Fruit fly (Drosophila melanogaster) whole organism, embryonic: ENCODE data around the gene GstD5.
A peak's percentile ranks its signal among the peaks of the same experiment; 100 is the strongest.

Experiments
- CG14860 ChIP-seq: fragments of 200-800 bp; sonication (Bioruptor generic); IDR thresholded peaks from 3 replicates; pipeline ENCODE4 v1.3.6; 2022; ENCODE audit warnings: missing biosample characterization, missing genetic modification characterization; ENCODE audit not compliant: partially characterized antibody
- CG2202 ChIP-seq: fragments of 200-800 bp; sonication (Bioruptor generic); optimal IDR thresholded peaks from 2 replicates; lab custom pipeline; 2018; ENCODE audit warnings: missing biosample characterization, mild to moderate bottlenecking, missing genetic modification characterization
- CG3065 ChIP-seq: fragments of 200-800 bp; sonication (Bioruptor generic); optimal IDR thresholded peaks from 2 replicates; lab custom pipeline; 2016; ENCODE audit warnings: missing biosample characterization, missing genetic modification characterization
- CG31365 ChIP-seq: fragments of 200-800 bp; sonication (Bioruptor generic); optimal IDR thresholded peaks from 2 replicates; lab custom pipeline; 2018; ENCODE audit warnings: missing biosample characterization, mild to moderate bottlenecking, missing genetic modification characterization
- CG3163 ChIP-seq: fragments of 200-800 bp; sonication (Bioruptor generic); optimal IDR thresholded peaks from 3 replicates; lab custom pipeline; 2016; ENCODE audit warnings: missing biosample characterization, missing genetic modification characterization
- CG34224 ChIP-seq: fragments of 200-800 bp; sonication (Bioruptor generic); IDR thresholded peaks from 3 replicates; pipeline ENCODE4 v1.3.6; 2022; ENCODE audit warnings: missing biosample characterization, missing genetic modification characterization; ENCODE audit not compliant: partially characterized antibody
- CG34422 ChIP-seq: fragments of 200-800 bp; sonication (Bioruptor generic); IDR thresholded peaks from 3 replicates; pipeline ENCODE4 v1.3.6; 2022; ENCODE audit warnings: missing biosample characterization, missing genetic modification characterization
- CG6813 ChIP-seq: fragments of 200-800 bp; sonication (Bioruptor generic); optimal IDR thresholded peaks from 2 replicates; lab custom pipeline; 2017; ENCODE audit warnings: missing biosample characterization, missing genetic modification characterization, mild to moderate bottlenecking, moderate library complexity, missing genetic modification reagents
- Camta ChIP-seq: fragments of 200-800 bp; sonication (Bioruptor generic); optimal IDR thresholded peaks from 2 replicates; lab custom pipeline; 2016; ENCODE audit warnings: missing biosample characterization, missing genetic modification characterization
- Dad ChIP-seq: fragments of 200-800 bp; sonication (Bioruptor generic); optimal IDR thresholded peaks from 3 replicates; lab custom pipeline; 2016; ENCODE audit warnings: missing biosample characterization, missing genetic modification characterization
- Dp ChIP-seq: fragments of 200-800 bp; sonication (Bioruptor generic); optimal IDR thresholded peaks from 2 replicates; lab custom pipeline; 2018; ENCODE audit warnings: missing biosample characterization, mild to moderate bottlenecking, missing genetic modification characterization, moderate library complexity
- Ets65A ChIP-seq: fragments of 200-800 bp; sonication (Bioruptor generic); peaks from one replicate; lab custom pipeline; 2016; ENCODE audit warnings: missing biosample characterization, missing genetic modification characterization
- H15 ChIP-seq: fragments of 200-800 bp; sonication (Bioruptor generic); IDR thresholded peaks from 3 replicates; pipeline ENCODE4 v1.3.6; 2022; ENCODE audit warnings: missing biosample characterization, missing genetic modification characterization
- HmgZ ChIP-seq: fragments of 200-800 bp; sonication (Bioruptor generic); optimal IDR thresholded peaks from 2 replicates; lab custom pipeline; 2018; ENCODE audit warnings: missing biosample characterization, mild to moderate bottlenecking, missing genetic modification characterization
- Hmx ChIP-seq: fragments of 200-800 bp; sonication (Bioruptor generic); optimal IDR thresholded peaks from 2 replicates; lab custom pipeline; 2016; ENCODE audit warnings: missing biosample characterization, missing genetic modification characterization
- Hr51 ChIP-seq, 2 experiments: fragments of 200-800 bp; sonication (Bioruptor generic); optimal IDR thresholded peaks; 2 replicates in 1 of 2; 3 replicates in 1 of 2; lab custom pipeline; 2016 to 2018; ENCODE audit warnings: missing biosample characterization in 2 of 2, missing genetic modification characterization in 2 of 2, mild to moderate bottlenecking in 1 of 2, moderate library complexity in 1 of 2
- PHDP ChIP-seq: fragments of 200-800 bp; sonication (Bioruptor generic); optimal IDR thresholded peaks from 3 replicates; lab custom pipeline; 2018; ENCODE audit warnings: missing biosample characterization, mild to moderate bottlenecking, missing genetic modification characterization, moderate library complexity
- Scr ChIP-seq: fragments of 200-800 bp; sonication (Bioruptor generic); IDR thresholded peaks from 2 replicates; pipeline ENCODE4 v1.3.6; 2022; ENCODE audit warnings: missing biosample characterization, missing genetic modification characterization; ENCODE audit not compliant: partially characterized antibody
- Ssrp ChIP-seq: fragments of 200-800 bp; sonication (Bioruptor generic); optimal IDR thresholded peaks from 2 replicates; lab custom pipeline; 2018; ENCODE audit warnings: missing biosample characterization, mild to moderate bottlenecking, missing genetic modification characterization, moderate library complexity
- Trl ChIP-seq, 3 experiments: fragments of >200 bp in 2 of 3; fragments of 200-800 bp in 1 of 3; sonication (Bioruptor generic) in 1 of 3; optimal IDR thresholded peaks; 2 replicates in 1 of 3; 3 replicates in 2 of 3; lab custom pipeline; 2016 to 2017; ENCODE audit warnings: missing biosample characterization in 1 of 3, missing genetic modification characterization in 1 of 3
- Xbp1 ChIP-seq: fragments of 200-800 bp; sonication (Bioruptor generic); optimal IDR thresholded peaks from 3 replicates; lab custom pipeline; 2016; ENCODE audit warnings: missing biosample characterization, mild to moderate bottlenecking, missing genetic modification characterization
- amos ChIP-seq: fragments of 200-800 bp; sonication (Bioruptor generic); IDR thresholded peaks from 2 replicates; pipeline ENCODE4 v1.3.6; 2022; ENCODE audit warnings: missing biosample characterization, missing genetic modification characterization; ENCODE audit not compliant: partially characterized antibody
- ap ChIP-seq: fragments of 200-800 bp; sonication (Bioruptor generic); IDR thresholded peaks from 2 replicates; pipeline ENCODE4 v1.3.6; 2022; ENCODE audit warnings: missing biosample characterization, missing genetic modification characterization
- cad ChIP-seq: fragments of >200 bp; optimal IDR thresholded peaks from 2 replicates; lab custom pipeline; 2017; ENCODE audit warnings: missing biosample characterization, missing genetic modification characterization
- chinmo ChIP-seq: fragments of 200-800 bp; sonication (Bioruptor generic); IDR thresholded peaks from 4 replicates; pipeline ENCODE4 v1.3.6; 2022; ENCODE audit warnings: missing biosample characterization, missing genetic modification characterization; ENCODE audit not compliant: partially characterized antibody
- chm ChIP-seq: fragments of 200-800 bp; sonication (Bioruptor generic); IDR thresholded peaks from 2 replicates; pipeline ENCODE4 v1.3.6; 2022; ENCODE audit warnings: missing biosample characterization, missing genetic modification characterization
- corto ChIP-seq: fragments of 200-800 bp; sonication (Bioruptor generic); optimal IDR thresholded peaks from 2 replicates; lab custom pipeline; 2016; ENCODE audit warnings: missing biosample characterization, mild to moderate bottlenecking, missing genetic modification characterization, moderate library complexity
- crc ChIP-seq: fragments of 200-800 bp; sonication (Bioruptor generic); optimal IDR thresholded peaks from 2 replicates; lab custom pipeline; 2016; ENCODE audit warnings: missing biosample characterization, missing genetic modification characterization
- emc ChIP-seq: fragments of 200-800 bp; sonication (Bioruptor generic); optimal IDR thresholded peaks from 2 replicates; lab custom pipeline; 2016; ENCODE audit warnings: missing biosample characterization, missing genetic modification characterization
- exex ChIP-seq: fragments of 200-800 bp; sonication (Bioruptor generic); optimal IDR thresholded peaks from 4 replicates; lab custom pipeline; 2018; ENCODE audit warnings: missing biosample characterization, mild to moderate bottlenecking, missing genetic modification characterization, moderate library complexity
- fru ChIP-seq: fragments of >200 bp; optimal IDR thresholded peaks from 2 replicates; lab custom pipeline; 2017
- ftz-f1 ChIP-seq: fragments of 200-800 bp; sonication (Bioruptor generic); optimal IDR thresholded peaks from 2 replicates; lab custom pipeline; 2016; ENCODE audit warnings: missing biosample characterization, missing genetic modification characterization
- grn ChIP-seq: fragments of 200-800 bp; sonication (Bioruptor generic); optimal IDR thresholded peaks from 3 replicates; lab custom pipeline; 2017; ENCODE audit warnings: missing biosample characterization, missing genetic modification characterization
- ham ChIP-seq: fragments of 200-800 bp; sonication (Bioruptor generic); IDR thresholded peaks from 2 replicates; pipeline ENCODE4 v1.3.6; 2022; ENCODE audit warnings: missing biosample characterization, missing genetic modification characterization
- jigr1 ChIP-seq: fragments of 200-800 bp; sonication (Bioruptor generic); IDR thresholded peaks from 3 replicates; pipeline ENCODE4 v1.3.6; 2022; ENCODE audit warnings: missing biosample characterization, missing genetic modification characterization
- maf-S ChIP-seq: fragments of 200-800 bp; sonication (Bioruptor generic); optimal IDR thresholded peaks from 2 replicates; lab custom pipeline; 2016; ENCODE audit warnings: missing biosample characterization, missing genetic modification characterization
- odd ChIP-seq: fragments of 200-800 bp; sonication (Bioruptor generic); optimal IDR thresholded peaks from 2 replicates; lab custom pipeline; 2017; ENCODE audit warnings: missing biosample characterization, mild to moderate bottlenecking, missing genetic modification characterization
- pb ChIP-seq: fragments of 200-800 bp; sonication (Bioruptor generic); optimal IDR thresholded peaks from 3 replicates; lab custom pipeline; 2016; ENCODE audit warnings: missing biosample characterization, missing genetic modification characterization
- ro ChIP-seq: fragments of 200-800 bp; sonication (Bioruptor generic); IDR thresholded peaks from 2 replicates; pipeline ENCODE4 v1.3.6; 2022; ENCODE audit warnings: missing biosample characterization, missing genetic modification characterization
- run ChIP-seq: fragments of 200-800 bp; sonication (Bioruptor generic); optimal IDR thresholded peaks from 3 replicates; lab custom pipeline; 2018; ENCODE audit warnings: missing biosample characterization, mild to moderate bottlenecking, missing genetic modification characterization
- sd ChIP-seq: fragments of 200-800 bp; sonication (Bioruptor generic); optimal IDR thresholded peaks from 3 replicates; lab custom pipeline; 2018; ENCODE audit warnings: missing biosample characterization, mild to moderate bottlenecking, missing genetic modification characterization, moderate library complexity
- slou ChIP-seq: fragments of 200-800 bp; sonication (Bioruptor generic); optimal IDR thresholded peaks from 3 replicates; lab custom pipeline; 2016; ENCODE audit warnings: missing biosample characterization, missing genetic modification characterization
- tgo ChIP-seq: fragments of 200-800 bp; sonication (Bioruptor generic); IDR thresholded peaks from 3 replicates; pipeline ENCODE4 v1.3.6; 2022; ENCODE audit warnings: missing biosample characterization, missing genetic modification characterization
- yki ChIP-seq: fragments of >200 bp; optimal IDR thresholded peaks from 3 replicates; lab custom pipeline; 2018
- zen ChIP-seq: fragments of 200-800 bp; sonication (Bioruptor generic); optimal IDR thresholded peaks from 3 replicates; lab custom pipeline; 2018; ENCODE audit warnings: missing biosample characterization, mild to moderate bottlenecking, missing genetic modification characterization, moderate library complexity

GstD5 gene

dm6 chr3R:12370643-12370995, 4.9 kb upstream of the GstD5 start (continued):
- TF ChIP-seq Scr, result no peak
- TF ChIP-seq Hmx, result no peak
- no peak for TF ChIP-seq yki (lab: Kevin White, UChicago)
- TF ChIP-seq grn (GFP tag; lab: Kevin White, UChicago), result no peak
- no peak for TF ChIP-seq CG2202 (tag; lab: Kevin White, UChicago)
- no peak for TF ChIP-seq cad (GFP tag; lab: Kevin White, UChicago)
- no peak for TF ChIP-seq odd (GFP tag; lab: Kevin White, UChicago)
- TF ChIP-seq CG3163 (GFP tag; lab: Kevin White, UChicago), result peak; percentile 94
- TF ChIP-seq chinmo (GFP tag; lab: Robert Waterston, UW), result 0 out of 4 replicates have a peak, but pooled peaks have one; percentile 68
- peak; percentile 92 for TF ChIP-seq sd (tag; lab: Kevin White, UChicago)
- TF ChIP-seq ftz-f1 (GFP tag; lab: Kevin White, UChicago), result no peak
- no peak for TF ChIP-seq crc (GFP tag; lab: Kevin White, UChicago)
- TF ChIP-seq HmgZ, result no peak
- peak; percentile 10; the same call in 1 of the 3 replicates for TF ChIP-seq CG34422 (GFP tag; lab: Robert Waterston, UW)
- TF ChIP-seq CG34224 (GFP tag; lab: Robert Waterston, UW), result no peak
- TF ChIP-seq PHDP (tag; lab: Kevin White, UChicago), result no peak
- no peak for TF ChIP-seq amos (GFP tag; lab: Robert Waterston, UW)
- TF ChIP-seq Camta (GFP tag; lab: Kevin White, UChicago), result no peak
- no peak for TF ChIP-seq Ssrp (tag; lab: Kevin White, UChicago)
- no peak for TF ChIP-seq CG14860 (GFP tag; lab: Robert Waterston, UW)
- TF ChIP-seq Dp (GFP tag; lab: Kevin White, UChicago), result no peak
- TF ChIP-seq zen (tag; lab: Kevin White, UChicago), result no peak
- TF ChIP-seq CG31365 (tag; lab: Kevin White, UChicago), result no peak
- TF ChIP-seq corto (GFP tag; lab: Kevin White, UChicago), result peak; percentile 66
- no peak for TF ChIP-seq jigr1 (GFP tag; lab: Robert Waterston, UW)
- TF ChIP-seq Dad (GFP tag; lab: Kevin White, UChicago), result no peak
- no peak for TF ChIP-seq ham (GFP tag; lab: Robert Waterston, UW)
- peak; percentile 53 to 72 for TF ChIP-seq Trl (optimal IDR thresholded peaks at IDR 0.05; lab: Kevin White, UChicago)
- no peak for TF ChIP-seq Trl (GFP tag; optimal IDR thresholded peaks at IDR 0.05; lab: Kevin White, UChicago)
- no peak for TF ChIP-seq Ets65A (GFP tag; lab: Kevin White, UChicago)
- peak; percentile 27; the same call in 1 of the 2 replicates for TF ChIP-seq chm (GFP tag; lab: Robert Waterston, UW)
- no peak for TF ChIP-seq emc
- no peak for TF ChIP-seq Xbp1 (GFP tag; lab: Kevin White, UChicago)
- TF ChIP-seq, all 482 proteins: peak for 15

dm6 chr3R:12371671-12372070, 3.9 kb upstream of the GstD5 start, which contains the start of gene GstD2:
TSS of gene GstD2 (plus strand) at chr3R:12371971.
- TF ChIP-seq CG6813 (GFP tag; lab: Kevin White, UChicago) (no peak), ro (GFP tag; lab: Robert Waterston, UW) (no peak), run (no peak), pb (no peak), tgo (no peak), Dad (GFP tag; lab: Kevin White, UChicago) (no peak), CG3065 (GFP tag; lab: Kevin White, UChicago) (no peak), Hr51 (GFP tag; optimal IDR thresholded peaks at IDR 0.05; lab: Kevin White, UChicago) (no peak), slou (no peak), maf-S (GFP tag; lab: Kevin White, UChicago) (no peak), fru (lab: Kevin White, UChicago) (no peak), ap (GFP tag; lab: Robert Waterston, UW) (no peak), H15 (GFP tag; lab: Robert Waterston, UW) (peak; percentile 30; the same call in 1 of the 3 replicates), exex (peak; percentile 28), Ets65A (GFP tag; lab: Kevin White, UChicago) (peak; percentile 15)
